Worm (Caenorhabditis elegans): ENCODE results near the gene C34F11.5.

The C34F11.5 gene

DNA sequence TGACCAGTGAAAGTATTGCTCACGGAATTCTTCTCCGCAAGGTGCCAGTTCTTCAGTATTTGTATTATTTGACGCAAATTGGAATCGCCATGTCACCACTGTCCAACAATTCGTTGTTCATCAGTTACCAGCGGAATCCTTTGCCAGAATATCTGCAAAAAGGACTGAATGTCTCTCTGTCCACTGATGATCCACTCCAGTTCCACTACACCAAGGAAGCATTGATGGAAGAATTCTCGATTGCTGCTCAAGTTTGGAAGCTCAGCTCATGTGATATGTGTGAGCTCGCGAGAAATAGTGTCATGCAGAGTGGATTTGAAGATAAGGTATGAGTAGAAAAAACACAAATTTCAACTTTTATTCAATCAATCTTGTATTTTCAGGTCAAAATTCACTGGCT, 13.5 kb downstream of the C34F11.5 start:
- no peak for TF ChIP-seq dpff-1 (tag; optimal IDR thresholded peaks at IDR 0.05)

DNA sequence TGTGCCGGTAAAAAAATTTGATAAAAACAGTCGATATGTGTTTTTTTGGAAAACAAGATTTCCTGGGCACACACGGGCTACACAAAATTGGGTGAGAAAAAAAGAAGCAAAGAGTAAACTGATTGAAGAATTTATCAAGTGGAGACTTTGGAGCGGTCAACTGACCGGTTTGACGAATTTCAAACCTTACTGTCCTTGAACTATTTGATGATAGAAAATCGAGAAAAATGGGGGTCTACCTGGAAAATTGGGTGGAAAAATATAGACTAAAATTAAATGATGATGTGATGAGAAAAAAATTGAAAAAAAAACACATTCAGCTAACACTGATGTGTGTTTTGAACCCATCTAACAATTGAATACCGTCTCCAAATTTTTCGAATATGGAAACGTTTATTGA, 15.2 kb downstream of the C34F11.5 start, which contains the start of gene C34F11.8:
C34F11.8 (minus strand) TSS at position 135 of the 400 bp plus-strand sequence.
- TF ChIP-seq ceh-79 (tag; optimal IDR thresholded peaks at IDR 0.05) (no peak), Y53F4B.3 (GFP tag; IDR thresholded peaks at IDR 0.05) (no peak), repo-1 (tag; optimal IDR thresholded peaks at IDR 0.05) (no peak), hlh-12 (tag; optimal IDR thresholded peaks at IDR 0.05) (no peak), egl-18 (GFP tag; IDR thresholded peaks at IDR 0.05) (no peak), F57A8.1 (GFP tag; optimal IDR thresholded peaks at IDR 0.05) (no peak), ets-4 (GFP tag; optimal IDR thresholded peaks at IDR 0.05) (no peak), die-1 (tag; optimal IDR thresholded peaks at IDR 0.05) (no peak), sea-2 (GFP tag; IDR thresholded peaks at IDR 0.05) (no peak), ztf-6 (GFP tag; IDR thresholded peaks at IDR 0.05) (no peak), unc-130 (GFP tag; optimal IDR thresholded peaks at IDR 0.05) (no peak), F33H1.4 (GFP tag; IDR thresholded peaks at IDR 0.05) (no peak), snpc-4 (GFP tag; optimal IDR thresholded peaks at IDR 0.05) (no peak), snpc-4 (tag; optimal IDR thresholded peaks at IDR 0.05) (no peak), hmg-20 (GFP tag; IDR thresholded peaks at IDR 0.05) (no peak), mes-4 (tag; optimal IDR thresholded peaks at IDR 0.05) (no peak)

DNA sequence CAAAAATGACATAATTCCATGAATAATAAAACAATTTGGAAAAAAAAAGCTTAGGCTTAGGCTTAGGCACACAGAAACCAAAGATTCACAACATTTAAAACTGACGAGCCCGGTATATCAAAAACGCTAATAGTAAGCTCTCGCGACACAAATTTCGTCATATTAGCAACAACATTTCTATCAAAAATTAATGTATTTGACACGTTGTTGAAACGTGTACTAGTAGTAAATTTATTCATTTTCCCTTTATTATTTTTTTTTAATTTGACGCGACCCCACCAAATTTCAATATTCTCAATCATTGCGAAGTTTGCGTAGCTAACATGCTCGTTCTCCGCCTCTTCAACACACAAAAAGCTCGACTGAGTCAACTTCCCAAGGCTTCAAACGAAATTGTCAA, 16.4 kb downstream of the C34F11.5 start, which contains the start of gene C34F11.2:
C34F11.2 (plus strand) TSS at position 301 of the 400 bp plus-strand sequence.
- TF ChIP-seq egl-44 (GFP tag; IDR thresholded peaks at IDR 0.05) (no peak), F57A8.1 (GFP tag; optimal IDR thresholded peaks at IDR 0.05) (no peak), attf-5 (GFP tag; optimal IDR thresholded peaks at IDR 0.05) (no peak), snpc-1.1 (tag; optimal IDR thresholded peaks at IDR 0.05; ENCODE audit: insufficient read depth) (no peak), aptf-2 (GFP tag; conservative IDR thresholded peaks at IDR 0.05) (no peak)

DNA sequence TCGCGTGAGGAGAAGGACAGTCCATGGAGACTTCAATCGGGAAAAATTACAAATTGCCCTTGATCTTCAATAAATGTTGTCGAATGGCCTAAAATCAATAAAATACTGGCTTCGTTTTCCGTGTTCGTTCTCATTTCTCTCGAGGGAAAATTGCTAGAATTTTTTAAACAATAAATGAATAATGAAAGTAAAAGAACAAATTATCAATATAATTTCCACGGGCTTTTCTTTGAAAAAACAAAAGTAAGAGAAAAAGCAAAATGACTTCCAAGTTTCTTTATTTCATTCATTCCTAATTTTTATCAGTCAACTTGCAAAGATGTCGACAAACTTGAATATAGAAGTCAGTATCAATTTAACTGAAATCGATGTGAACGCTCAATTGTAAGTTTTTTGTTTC, 17.1 kb downstream of the C34F11.5 start, which contains the start of gene C34F11.1:
C34F11.1 (plus strand) TSS at position 301 of the 400 bp plus-strand sequence.
- no peak for TF ChIP-seq T07F8.4 (tag; optimal IDR thresholded peaks at IDR 0.05)
- no peak for TF ChIP-seq Y53G8AR.9 (GFP tag; conservative IDR thresholded peaks at IDR 0.05)

DNA sequence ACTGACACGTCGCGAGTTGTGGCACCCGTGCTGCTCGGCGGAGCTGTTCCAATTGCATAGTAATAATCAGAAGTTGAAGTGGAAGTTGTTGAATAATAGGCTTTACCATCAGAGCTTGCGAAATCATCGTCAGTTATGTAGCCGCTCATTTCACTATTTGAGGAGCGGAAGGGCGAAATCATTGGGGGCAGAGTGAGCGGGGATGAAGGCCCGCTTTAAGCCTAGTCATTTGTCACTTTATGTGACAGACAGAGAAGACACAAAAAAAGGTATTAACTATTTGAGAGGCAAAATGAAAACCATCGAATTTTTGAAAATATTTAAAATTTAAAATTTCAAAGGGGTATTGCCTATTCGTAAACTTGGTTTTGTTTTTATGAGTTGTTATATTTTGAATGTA, 22.7 kb downstream of the C34F11.5 start:
- TF ChIP-seq F39B2.1 (GFP tag; IDR thresholded peaks at IDR 0.05), result no peak
- TF ChIP-seq nfyb-1 (GFP tag; IDR thresholded peaks at IDR 0.05), result no peak
- TF ChIP-seq die-1 (tag; optimal IDR thresholded peaks at IDR 0.05), result no peak
- TF ChIP-seq hlh-26 (GFP tag; conservative IDR thresholded peaks at IDR 0.05), result no peak
- TF ChIP-seq snpc-1.3 (tag; optimal IDR thresholded peaks at IDR 0.05; ENCODE audit: insufficient read depth), result no peak
- TF ChIP-seq atf-7 (tag; optimal IDR thresholded peaks at IDR 0.05), result no peak
- TF ChIP-seq fkh-3 (tag; optimal IDR thresholded peaks at IDR 0.05), result no peak
- no peak for TF ChIP-seq rpc-1 (optimal IDR thresholded peaks at IDR 0.05)
- no peak for TF ChIP-seq rpc-1 (tag; optimal IDR thresholded peaks at IDR 0.05)
- no peak for TF ChIP-seq him-1 (tag; optimal IDR thresholded peaks at IDR 0.05)
- no peak for TF ChIP-seq mcd-1 (GFP tag; IDR thresholded peaks at IDR 0.05)
- TF ChIP-seq repo-1 (tag; optimal IDR thresholded peaks at IDR 0.05), result no peak
- TF ChIP-seq lin-35 (GFP tag; optimal IDR thresholded peaks at IDR 0.05), result no peak
- TF ChIP-seq somi-1 (GFP tag; optimal IDR thresholded peaks at IDR 0.05), result no peak
- TF ChIP-seq Y67H2A.10 (GFP tag; conservative IDR thresholded peaks at IDR 0.05), result no peak
- TF ChIP-seq let-526 (GFP tag; IDR thresholded peaks at IDR 0.05), result no peak
- no peak for TF ChIP-seq ama-1 (optimal IDR thresholded peaks at IDR 0.05)
- TF ChIP-seq ama-1 (GFP tag; optimal IDR thresholded peaks at IDR 0.05), result no peak
